Fruit fly (Drosophila melanogaster) whole organism, pupa: ENCODE data around the gene Paip2.

Experiments
- CG10348 ChIP-seq: fragments of 200-800 bp; sonication (Bioruptor generic); IDR thresholded peaks from 2 replicates; pipeline ENCODE4 v1.3.6; 2022; ENCODE audit warnings: missing biosample characterization, missing genetic modification characterization
- CG12605 ChIP-seq: fragments of 200-800 bp; sonication (Bioruptor generic); IDR thresholded peaks from 2 replicates; pipeline ENCODE4 v1.3.6; 2022; ENCODE audit warnings: missing biosample characterization, missing genetic modification characterization
- CG13204 ChIP-seq: fragments of 200-800 bp; sonication (Bioruptor generic); optimal IDR thresholded peaks from 2 replicates; lab custom pipeline; 2018; ENCODE audit warnings: missing biosample characterization, mild to moderate bottlenecking, missing genetic modification characterization, moderate library complexity
- CG14655 ChIP-seq: fragments of 200-800 bp; sonication (Bioruptor generic); optimal IDR thresholded peaks from 3 replicates; lab custom pipeline; 2017; ENCODE audit warnings: mild to moderate bottlenecking, missing biosample characterization, missing genetic modification reagents, missing genetic modification characterization
- CG15710 ChIP-seq: fragments of 200-800 bp; sonication (Bioruptor generic); optimal IDR thresholded peaks from 2 replicates; lab custom pipeline; 2018; ENCODE audit warnings: missing biosample characterization, mild to moderate bottlenecking, missing genetic modification characterization, moderate library complexity
- CG17806 ChIP-seq: fragments of 200-800 bp; sonication (Bioruptor generic); optimal IDR thresholded peaks from 2 replicates; lab custom pipeline; 2018; ENCODE audit warnings: missing biosample characterization, mild to moderate bottlenecking, missing genetic modification characterization, moderate library complexity
- CG32121 ChIP-seq: fragments of 200-800 bp; sonication (Bioruptor generic); IDR thresholded peaks from 2 replicates; pipeline ENCODE4 v1.3.6; 2022; ENCODE audit warnings: missing biosample characterization, missing genetic modification characterization
- CG34367 ChIP-seq: fragments of 200-800 bp; sonication (Bioruptor generic); optimal IDR thresholded peaks from 2 replicates; lab custom pipeline; 2018; ENCODE audit warnings: missing biosample characterization, mild to moderate bottlenecking, missing genetic modification characterization
- CG4496 ChIP-seq: fragments of 200-800 bp; sonication (Bioruptor generic); IDR thresholded peaks from 3 replicates; pipeline ENCODE4 v1.3.6; 2022; ENCODE audit warnings: missing biosample characterization, missing genetic modification characterization
- CG8159 ChIP-seq: fragments of 200-800 bp; sonication (Bioruptor generic); optimal IDR thresholded peaks from 3 replicates; lab custom pipeline; 2018; ENCODE audit warnings: missing biosample characterization, mild to moderate bottlenecking, missing genetic modification characterization, moderate library complexity
- CG8301 ChIP-seq: fragments of 200-800 bp; sonication (Bioruptor generic); optimal IDR thresholded peaks from 2 replicates; lab custom pipeline; 2018; ENCODE audit warnings: missing biosample characterization, mild to moderate bottlenecking, missing genetic modification characterization
- CG9948 ChIP-seq: fragments of 200-800 bp; sonication (Bioruptor generic); optimal IDR thresholded peaks from 2 replicates; lab custom pipeline; 2018; ENCODE audit warnings: missing biosample characterization, mild to moderate bottlenecking, missing genetic modification characterization, moderate library complexity
- D1 ChIP-seq: fragments of 200-800 bp; sonication (Bioruptor generic); optimal IDR thresholded peaks from 2 replicates; lab custom pipeline; 2018; ENCODE audit warnings: missing biosample characterization, mild to moderate bottlenecking, missing genetic modification characterization, moderate library complexity
- EcR ChIP-seq: fragments of 200-800 bp; sonication (Bioruptor generic); optimal IDR thresholded peaks from 3 replicates; lab custom pipeline; 2019; ENCODE audit warnings: missing biosample characterization, missing genetic modification characterization, mild to moderate bottlenecking, moderate library complexity, missing genetic modification reagents
- Ets98B ChIP-seq: fragments of 200-800 bp; sonication (Bioruptor generic); IDR thresholded peaks from 2 replicates; pipeline ENCODE4 v1.3.6; 2022; ENCODE audit warnings: missing biosample characterization, missing genetic modification characterization
- Pif1A ChIP-seq: fragments of 200-800 bp; sonication (Bioruptor generic); optimal IDR thresholded peaks from 3 replicates; lab custom pipeline; 2016; ENCODE audit warnings: missing biosample characterization, missing genetic modification characterization
- Pif1B ChIP-seq: fragments of 200-800 bp; sonication (Bioruptor generic); optimal IDR thresholded peaks from 3 replicates; lab custom pipeline; 2016; ENCODE audit warnings: missing biosample characterization, missing genetic modification characterization
- Snoo ChIP-seq: fragments of 200-800 bp; sonication (Bioruptor generic); optimal IDR thresholded peaks from 3 replicates; lab custom pipeline; 2017; ENCODE audit warnings: missing biosample characterization, mild to moderate bottlenecking, missing genetic modification characterization, inconsistent platforms
- fd96Ca ChIP-seq: fragments of 200-800 bp; sonication (Bioruptor generic); IDR thresholded peaks from 3 replicates; pipeline ENCODE4 v1.3.6; 2022; ENCODE audit warnings: missing biosample characterization, missing genetic modification characterization
- gl ChIP-seq: fragments of 200-800 bp; sonication (Bioruptor generic); optimal IDR thresholded peaks from 2 replicates; lab custom pipeline; 2018; ENCODE audit warnings: missing biosample characterization, mild to moderate bottlenecking, missing genetic modification characterization
- rn ChIP-seq: fragments of 200-800 bp; sonication (Bioruptor generic); IDR thresholded peaks from 2 replicates; pipeline ENCODE4 v1.3.6; 2022; ENCODE audit warnings: missing biosample characterization, missing genetic modification characterization

The Paip2 gene

DNA sequence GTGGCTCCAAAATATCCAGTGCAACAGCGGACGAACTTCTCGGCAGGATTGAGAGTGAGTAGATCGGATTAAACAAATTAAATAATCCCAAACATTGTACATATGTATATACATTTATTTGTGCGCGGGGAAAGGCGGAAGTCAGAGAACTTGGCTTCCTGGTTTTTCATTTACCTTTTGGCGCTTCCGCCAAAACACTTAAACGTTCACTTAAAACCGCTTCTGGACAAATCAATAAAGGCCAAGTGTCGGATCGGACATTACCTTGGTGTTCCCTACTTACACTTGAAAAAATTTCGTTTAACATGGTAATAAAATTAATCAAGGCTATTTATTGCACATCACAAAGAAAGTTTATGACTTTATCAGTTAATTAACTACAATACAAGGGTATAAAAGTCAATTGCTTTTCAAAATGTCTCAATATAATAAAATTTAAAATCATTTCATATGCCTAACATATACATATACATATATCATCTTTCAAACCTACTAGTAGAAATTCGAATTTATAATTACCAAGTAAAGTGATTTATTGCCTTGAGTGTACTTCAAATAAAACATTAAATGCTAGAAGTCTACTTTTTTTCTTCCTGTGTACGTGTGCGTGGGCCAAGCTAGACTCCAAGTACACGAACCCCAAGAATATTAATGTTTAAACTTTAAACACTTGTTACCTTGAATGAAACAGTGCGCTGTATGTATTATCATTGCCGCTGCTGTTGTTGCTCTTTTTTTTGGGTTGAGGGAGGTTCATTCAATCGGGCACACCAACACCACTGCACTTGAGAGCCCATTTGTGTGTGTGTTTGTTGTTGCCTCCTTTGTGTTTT, 958 bp downstream of the Paip2 start:
- TF ChIP-seq CG15710 (tag; lab: Kevin White, UChicago) (peak; percentile 72), fd96Ca (GFP tag; lab: Robert Waterston, UW) (peak; percentile 43; the same call in 1 of the 3 replicates), CG17806 (tag; lab: Kevin White, UChicago) (peak; percentile 73), D1 (tag; lab: Kevin White, UChicago) (no peak), CG4496 (peak; percentile 73; the same call in 2 of the 3 replicates), CG14655 (GFP tag; lab: Kevin White, UChicago) (peak; percentile 86), Pif1A (GFP tag; lab: Kevin White, UChicago) (peak; percentile 80), Pif1B (GFP tag; lab: Kevin White, UChicago) (peak; percentile 46), CG13204 (peak; percentile 36), CG8159 (tag; lab: Kevin White, UChicago) (peak; percentile 87), CG32121 (GFP tag; lab: Robert Waterston, UW) (peak; percentile 75), CG9948 (tag; lab: Kevin White, UChicago) (peak; percentile 76), rn (GFP tag; lab: Robert Waterston, UW) (0 out of 2 replicates have a peak, but pooled peaks have one; percentile 17), CG8301 (tag; lab: Kevin White, UChicago) (peak; percentile 76), CG34367 (peak; percentile 65), gl (tag; lab: Kevin White, UChicago) (no peak), Ets98B (GFP tag; lab: Robert Waterston, UW) (peak; percentile 29), CG12605 (GFP tag; lab: Robert Waterston, UW) (peak; percentile 54; the same call in 1 of the 2 replicates), Snoo (tag; lab: Kevin White, UChicago) (peak; percentile 66), CG10348 (no peak), EcR (GFP tag; lab: Kevin White, UChicago) (peak; percentile 91)

DNA sequence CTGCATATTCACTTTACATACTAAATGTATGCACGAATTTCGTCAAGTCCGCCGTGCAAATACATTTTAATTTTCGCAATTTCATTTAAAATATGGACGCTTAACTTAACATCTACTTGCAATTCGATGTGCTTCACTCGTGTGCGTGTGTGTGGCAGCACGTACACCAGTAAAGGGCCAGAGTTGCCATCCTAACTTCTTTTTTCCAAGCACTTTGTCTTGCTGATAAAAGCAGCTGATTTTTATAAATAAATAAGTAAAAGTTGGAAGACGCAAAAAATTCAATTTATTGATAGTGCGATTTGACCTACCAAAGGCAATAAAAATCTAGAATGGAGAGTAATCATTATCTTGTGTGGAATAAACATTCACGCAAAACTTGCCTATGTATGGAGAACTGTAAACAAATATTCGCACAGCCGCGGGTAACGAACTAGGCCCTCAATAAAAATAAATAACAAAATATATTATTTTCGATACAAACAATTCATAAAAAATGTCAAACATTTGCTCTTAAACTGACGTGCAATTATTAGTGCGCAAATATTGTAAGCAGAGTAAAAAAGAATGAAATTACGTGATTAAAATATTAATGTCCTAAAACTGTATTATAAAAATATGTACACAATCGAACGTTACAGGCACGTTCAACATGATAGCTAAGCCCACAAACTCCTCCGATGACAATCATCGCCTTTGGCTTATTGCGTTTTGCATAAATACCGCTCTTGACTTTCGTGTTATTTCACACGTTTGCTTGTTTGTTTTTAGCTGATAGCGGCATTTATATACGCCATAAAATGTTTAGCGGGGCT, 1.8 kb downstream of the Paip2 start:
- TF ChIP-seq CG8159 (tag; lab: Kevin White, UChicago): peak; percentile 69
- peak; percentile 74 for TF ChIP-seq D1 (tag; lab: Kevin White, UChicago)
- peak; percentile 51 for TF ChIP-seq Snoo (tag; lab: Kevin White, UChicago)
- TF ChIP-seq CG17806 (tag; lab: Kevin White, UChicago): peak; percentile 63
- peak; percentile 67 for TF ChIP-seq CG15710 (tag; lab: Kevin White, UChicago)
- peak; percentile 13; the same call in 1 of the 2 replicates for TF ChIP-seq CG10348
- peak; percentile 74 for TF ChIP-seq CG32121 (GFP tag; lab: Robert Waterston, UW)
- peak; percentile 59; the same call in 1 of the 3 replicates for TF ChIP-seq fd96Ca (GFP tag; lab: Robert Waterston, UW)
- peak; percentile 27; the same call in 1 of the 2 replicates for TF ChIP-seq rn (GFP tag; lab: Robert Waterston, UW)
- TF ChIP-seq CG14655 (GFP tag; lab: Kevin White, UChicago): no peak
- TF ChIP-seq EcR (GFP tag; lab: Kevin White, UChicago): peak; percentile 84
- peak; percentile 79 for TF ChIP-seq CG4496
- TF ChIP-seq Pif1A (GFP tag; lab: Kevin White, UChicago): peak; percentile 29
- peak; percentile 69 for TF ChIP-seq CG8301 (tag; lab: Kevin White, UChicago)
- TF ChIP-seq Ets98B (GFP tag; lab: Robert Waterston, UW): peak; percentile 75
- peak; percentile 56 for TF ChIP-seq CG9948 (tag; lab: Kevin White, UChicago)
- TF ChIP-seq CG34367: peak; percentile 64
- no peak for TF ChIP-seq CG13204
- peak; percentile 52 for TF ChIP-seq gl (tag; lab: Kevin White, UChicago)
- TF ChIP-seq CG12605 (GFP tag; lab: Robert Waterston, UW): peak; percentile 64
- peak; percentile 67 for TF ChIP-seq Pif1B (GFP tag; lab: Kevin White, UChicago)

DNA sequence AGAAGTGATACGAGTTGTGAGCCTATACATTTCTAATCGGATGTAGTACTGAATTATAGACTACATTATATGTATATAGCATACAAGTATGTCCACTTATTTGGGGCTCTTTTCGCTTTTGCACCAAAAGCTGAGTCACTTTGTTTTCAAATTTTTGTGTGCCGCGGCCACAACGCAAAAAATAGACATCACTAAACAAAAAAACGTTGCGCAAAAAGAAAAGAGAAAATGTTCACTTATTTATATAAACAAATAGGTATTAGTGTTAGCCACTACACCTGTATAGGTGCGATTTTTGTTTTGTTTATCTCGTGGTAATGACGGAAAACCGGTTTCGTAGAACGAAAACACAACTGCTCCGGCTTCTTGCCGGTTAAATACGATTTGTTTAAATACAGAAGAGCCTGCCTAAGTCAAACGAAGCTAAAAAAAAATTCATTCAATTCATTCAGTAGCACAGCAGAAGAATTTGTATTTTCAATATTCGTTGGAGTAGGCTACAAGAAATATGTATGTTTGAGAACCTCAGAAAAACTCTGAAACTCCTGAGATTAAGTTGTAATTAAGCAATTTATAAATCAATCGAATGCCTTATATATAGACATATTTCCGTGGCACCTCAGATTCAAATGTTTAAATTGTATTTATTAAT, 2.5 kb downstream of the Paip2 start:
- TF ChIP-seq CG12605 (GFP tag; lab: Robert Waterston, UW) (peak; percentile 49; the same call in 1 of the 2 replicates), Snoo (tag; lab: Kevin White, UChicago) (no peak), rn (GFP tag; lab: Robert Waterston, UW) (no peak), fd96Ca (GFP tag; lab: Robert Waterston, UW) (no peak)

DNA sequence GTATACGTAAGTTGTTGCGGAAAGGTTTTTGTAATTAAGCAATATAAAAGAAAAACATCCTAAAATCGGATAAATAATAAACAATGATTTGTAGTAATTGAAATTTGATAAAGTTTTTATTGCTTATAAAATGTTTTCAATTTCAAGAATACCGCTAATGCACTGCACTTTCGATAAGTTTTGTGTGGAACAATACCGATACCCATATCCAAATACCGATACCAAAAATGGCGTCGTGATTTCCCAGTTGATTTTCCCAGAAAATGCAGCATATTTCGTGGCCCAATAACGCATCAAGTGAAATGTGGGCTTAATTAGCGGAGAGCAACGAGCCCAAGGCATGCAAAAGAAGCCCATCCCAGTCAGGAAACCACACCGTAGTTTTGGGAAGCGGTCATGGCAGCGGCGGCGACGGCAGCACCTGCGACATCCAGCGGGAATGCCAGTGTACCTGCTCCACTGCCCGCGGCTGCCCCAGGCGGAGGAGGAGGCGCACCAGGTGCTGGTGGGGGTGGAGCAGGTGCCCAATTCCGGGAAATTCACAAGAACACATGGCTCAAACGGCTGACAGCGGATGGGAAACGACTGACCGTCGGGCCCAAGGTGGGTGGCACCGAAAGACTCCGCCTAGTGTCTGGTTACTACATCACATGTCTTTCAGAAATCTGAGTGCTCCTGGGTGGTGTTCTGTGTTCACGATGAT, 5.4 kb downstream of the Paip2 start, which contains the start of gene CG31342:
TSS of gene CG31342 (plus strand) at position 214 of the 703 bp plus-strand sequence.
- TF ChIP-seq rn (GFP tag; lab: Robert Waterston, UW) (no peak), fd96Ca (GFP tag; lab: Robert Waterston, UW) (no peak), CG12605 (GFP tag; lab: Robert Waterston, UW) (no peak), Pif1B (GFP tag; lab: Kevin White, UChicago) (no peak), CG14655 (GFP tag; lab: Kevin White, UChicago) (no peak), Snoo (tag; lab: Kevin White, UChicago) (peak; percentile 6), EcR (GFP tag; lab: Kevin White, UChicago) (no peak), CG9948 (tag; lab: Kevin White, UChicago) (peak; percentile 38), gl (tag; lab: Kevin White, UChicago) (no peak), CG32121 (GFP tag; lab: Robert Waterston, UW) (peak; percentile 27; the same call in 1 of the 2 replicates), CG8159 (tag; lab: Kevin White, UChicago) (no peak), CG8301 (tag; lab: Kevin White, UChicago) (no peak), CG10348 (no peak), Ets98B (GFP tag; lab: Robert Waterston, UW) (no peak; the same call in 1 of the 2 replicates), CG13204 (no peak), CG17806 (tag; lab: Kevin White, UChicago) (peak; percentile 27), CG4496 (no peak), CG15710 (tag; lab: Kevin White, UChicago) (peak; percentile 34)
